Fruit fly (Drosophila melanogaster): ENCODE results near the gene CG6962.
A peak's percentile ranks its signal among the peaks of the same experiment; 100 is the strongest.

Gene CG6962

dm6 chr3R:11856295-11856694, 26.0 kb downstream of the CG6962 start:
- TF ChIP-seq tj (GFP tag; optimal IDR thresholded peaks at IDR 0.05) (no peak), kay (GFP tag; ENCODE audit: borderline replicate concordance) (no peak), CG5204 (GFP tag; optimal IDR thresholded peaks at IDR 0.05) (no peak), Clk (GFP tag; optimal IDR thresholded peaks at IDR 0.05) (no peak), Mnt (GFP tag; optimal IDR thresholded peaks at IDR 0.05) (no peak), CG14711 (tag; optimal IDR thresholded peaks at IDR 0.05) (no peak), ovo (GFP tag; optimal IDR thresholded peaks at IDR 0.05) (no peak), pad (GFP tag; optimal IDR thresholded peaks at IDR 0.05) (no peak)

dm6 chr3R:11855156-11855555, 27.2 kb downstream of the CG6962 start:
- TF ChIP-seq CG12768 (GFP tag; optimal IDR thresholded peaks at IDR 0.05) = no peak
- no peak for TF ChIP-seq tj (GFP tag; optimal IDR thresholded peaks at IDR 0.05)
- TF ChIP-seq ovo (GFP tag; optimal IDR thresholded peaks at IDR 0.05) = no peak
- no peak for TF ChIP-seq CG11617 (GFP tag; optimal IDR thresholded peaks at IDR 0.05)
- no peak for TF ChIP-seq CG14711 (tag; optimal IDR thresholded peaks at IDR 0.05)
- TF ChIP-seq bab1 (GFP tag; optimal IDR thresholded peaks at IDR 0.05) = no peak
- TF ChIP-seq cnc (optimal IDR thresholded peaks at IDR 0.05) = no peak
- TF ChIP-seq Clk (GFP tag; optimal IDR thresholded peaks at IDR 0.05) = no peak
- no peak for TF ChIP-seq Crg-1 (GFP tag; optimal IDR thresholded peaks at IDR 0.05)
- TF ChIP-seq CG33017 (tag; optimal IDR thresholded peaks at IDR 0.05) = no peak
- TF ChIP-seq CG1620 (GFP tag; optimal IDR thresholded peaks at IDR 0.05) = no peak
- no peak for TF ChIP-seq cic (GFP tag; optimal IDR thresholded peaks at IDR 0.05)
- no peak for TF ChIP-seq kay (GFP tag; ENCODE audit: borderline replicate concordance)
- no peak for TF ChIP-seq pad (GFP tag; optimal IDR thresholded peaks at IDR 0.05)
- no peak for TF ChIP-seq CG7045 (GFP tag; optimal IDR thresholded peaks at IDR 0.05)
- TF ChIP-seq Hr96 (GFP tag; optimal IDR thresholded peaks at IDR 0.05) = no peak
- TF ChIP-seq CG5204 (GFP tag; optimal IDR thresholded peaks at IDR 0.05) = no peak
- no peak for TF ChIP-seq Mnt (GFP tag; optimal IDR thresholded peaks at IDR 0.05)
- TF ChIP-seq toe (GFP tag; optimal IDR thresholded peaks at IDR 0.05) = no peak

- TF ChIP-seq CG7045 (GFP tag; optimal IDR thresholded peaks at IDR 0.05) (no peak), tj (GFP tag; optimal IDR thresholded peaks at IDR 0.05) (no peak), cnc (optimal IDR thresholded peaks at IDR 0.05) (no peak), cic (GFP tag; optimal IDR thresholded peaks at IDR 0.05) (no peak), ovo (GFP tag; optimal IDR thresholded peaks at IDR 0.05) (no peak), kay (GFP tag; ENCODE audit: borderline replicate concordance) (no peak), CG1620 (GFP tag; optimal IDR thresholded peaks at IDR 0.05) (no peak), CG11617 (GFP tag; optimal IDR thresholded peaks at IDR 0.05) (no peak), bab1 (GFP tag; optimal IDR thresholded peaks at IDR 0.05) (no peak), Crg-1 (GFP tag; optimal IDR thresholded peaks at IDR 0.05) (no peak), Clk (GFP tag; optimal IDR thresholded peaks at IDR 0.05) (no peak), pad (GFP tag; optimal IDR thresholded peaks at IDR 0.05) (no peak), Mnt (GFP tag; optimal IDR thresholded peaks at IDR 0.05) (no peak), toe (GFP tag; optimal IDR thresholded peaks at IDR 0.05) (no peak), CG12768 (GFP tag; optimal IDR thresholded peaks at IDR 0.05) (no peak), CG33017 (tag; optimal IDR thresholded peaks at IDR 0.05) (no peak), CG5204 (GFP tag; optimal IDR thresholded peaks at IDR 0.05) (no peak), CG7101 (tag; optimal IDR thresholded peaks at IDR 0.05) (no peak)
Measured at dm6 chr3R:11851939-11852338, 30.4 kb downstream of the CG6962 start.

- TF ChIP-seq toe (GFP tag; optimal IDR thresholded peaks at IDR 0.05) = peak; percentile 13
- TF ChIP-seq CG11617 (GFP tag; optimal IDR thresholded peaks at IDR 0.05) = peak; percentile 57
- peak; percentile 67 for TF ChIP-seq pad (GFP tag; optimal IDR thresholded peaks at IDR 0.05)
- no peak for TF ChIP-seq CG33017 (tag; optimal IDR thresholded peaks at IDR 0.05)
- peak; percentile 66 for TF ChIP-seq CG1620 (GFP tag; optimal IDR thresholded peaks at IDR 0.05)
- TF ChIP-seq CG7045 (GFP tag; optimal IDR thresholded peaks at IDR 0.05) = peak; percentile 36
- TF ChIP-seq Crg-1 (GFP tag; optimal IDR thresholded peaks at IDR 0.05) = peak; percentile 30
- no peak for TF ChIP-seq CG12768 (GFP tag; optimal IDR thresholded peaks at IDR 0.05)
- peak; percentile 46 for TF ChIP-seq Hr96 (GFP tag; optimal IDR thresholded peaks at IDR 0.05)
- no peak for TF ChIP-seq cic (GFP tag; optimal IDR thresholded peaks at IDR 0.05)
- TF ChIP-seq CG14711 (tag; optimal IDR thresholded peaks at IDR 0.05) = peak; percentile 52
- peak; percentile 93 for TF ChIP-seq bab1 (GFP tag; optimal IDR thresholded peaks at IDR 0.05)
- TF ChIP-seq Clk (GFP tag; optimal IDR thresholded peaks at IDR 0.05) = no peak
- peak; percentile 65 for TF ChIP-seq CG5204 (GFP tag; optimal IDR thresholded peaks at IDR 0.05)
- TF ChIP-seq cnc (optimal IDR thresholded peaks at IDR 0.05) = no peak
- peak; percentile 96 for TF ChIP-seq tj (GFP tag; optimal IDR thresholded peaks at IDR 0.05)
- peak; percentile 39 for TF ChIP-seq CG7101 (tag; optimal IDR thresholded peaks at IDR 0.05)
- no peak for TF ChIP-seq kay (GFP tag; ENCODE audit: borderline replicate concordance)
- peak; percentile 22 for TF ChIP-seq Mnt (GFP tag; optimal IDR thresholded peaks at IDR 0.05)
- no peak for TF ChIP-seq ovo (GFP tag; optimal IDR thresholded peaks at IDR 0.05)
Measured at dm6 chr3R:11850917-11851897, 31.1 kb downstream of the CG6962 start.

dm6 chr3R:11849378-11850249, 32.7 kb downstream of the CG6962 start:
- TF ChIP-seq ovo (GFP tag; optimal IDR thresholded peaks at IDR 0.05) (no peak), toe (GFP tag; optimal IDR thresholded peaks at IDR 0.05) (no peak), CG1620 (GFP tag; optimal IDR thresholded peaks at IDR 0.05) (no peak), CG14711 (tag; optimal IDR thresholded peaks at IDR 0.05) (no peak), bab1 (GFP tag; optimal IDR thresholded peaks at IDR 0.05) (peak; percentile 71), CG5204 (GFP tag; optimal IDR thresholded peaks at IDR 0.05) (peak; percentile 23), Hr96 (GFP tag; optimal IDR thresholded peaks at IDR 0.05) (peak; percentile 5), CG7045 (GFP tag; optimal IDR thresholded peaks at IDR 0.05) (peak; percentile 46), tj (GFP tag; optimal IDR thresholded peaks at IDR 0.05) (peak; percentile 8), Mnt (GFP tag; optimal IDR thresholded peaks at IDR 0.05) (no peak)
